Worm (Caenorhabditis elegans) whole organism, early embryonic: Measurements from ENCODE around the gene best-19.

ENCODE experiments used
- B0310.2 ChIP-seq: sonication (generic microtip); optimal IDR thresholded peaks from 2 replicates; lab custom pipeline; 2016; ENCODE audit warnings: mild to moderate bottlenecking, missing genetic modification characterization, missing compliant biosample characterization
- F13C5.2 ChIP-seq: sonication (generic microtip); optimal IDR thresholded peaks from 2 replicates; lab custom pipeline; 2017; ENCODE audit warnings: mild to moderate bottlenecking, missing genetic modification characterization, inconsistent platforms, missing compliant biosample characterization
- aly-1 ChIP-seq: sonication (generic microtip); optimal IDR thresholded peaks from 2 replicates; lab custom pipeline; 2016; ENCODE audit warnings: missing genetic modification characterization, missing compliant biosample characterization
- ama-1 ChIP-seq: fragments of 150-350 bp; optimal IDR thresholded peaks from 2 replicates; lab custom pipeline; 2014
- hmg-4 ChIP-seq: fragments of 200-800 bp; sonication (Bioruptor generic); optimal IDR thresholded peaks from 2 replicates; lab custom pipeline; 2018; ENCODE audit warnings: mild to moderate bottlenecking, missing genetic modification characterization, missing compliant biosample characterization
- hnd-1 ChIP-seq: sonication (generic microtip); optimal IDR thresholded peaks from 2 replicates; lab custom pipeline; 2016; ENCODE audit warnings: missing genetic modification characterization, missing compliant biosample characterization
- tbx-37 ChIP-seq: fragments of 200-800 bp; sonication (Bioruptor generic); conservative IDR thresholded peaks from 2 replicates; pipeline ENCODE4 v1.3.6; 2022; ENCODE audit warnings: missing genetic modification reagents, missing genetic modification characterization, missing compliant biosample characterization

DNA sequence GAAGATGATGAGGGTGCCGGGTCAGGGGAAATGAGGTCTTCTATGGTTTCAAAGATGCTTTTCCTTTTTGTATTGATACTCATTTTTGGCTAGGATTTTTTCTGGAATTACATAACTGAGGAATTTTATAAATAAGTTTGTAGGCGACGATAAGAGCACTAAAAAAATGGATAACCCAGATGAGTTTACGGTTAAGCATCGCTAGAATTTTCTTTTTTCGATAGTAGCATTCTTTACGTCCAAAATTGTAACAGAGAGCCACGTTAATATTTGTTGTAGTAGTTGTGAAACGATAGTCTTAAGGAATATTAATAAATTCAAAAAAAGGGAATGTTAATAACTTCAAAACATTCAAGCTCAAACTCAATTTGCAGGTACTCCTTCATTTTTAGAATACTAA is 30.2 kb downstream of the best-19 start, which contains the start of gene snai-1:
- TF ChIP-seq aly-1 (tag; lab: Kevin White, UChicago) (no peak), F13C5.2 (tag; lab: Kevin White, UChicago) (no peak), hmg-4 (GFP tag; lab: Kevin White, UChicago) (no peak), ama-1 (lab: Kevin White, UChicago) (no peak), tbx-37 (GFP tag; lab: Robert Waterston, UW) (no peak), hnd-1 (no peak), B0310.2 (tag; lab: Kevin White, UChicago) (no peak)
